Fruit fly (Drosophila melanogaster) whole organism, prepupa: Measurements from ENCODE around the gene Polr3G.

Experiments
- CG10631 ChIP-seq: fragments of 200-800 bp; sonication (Bioruptor generic); optimal IDR thresholded peaks from 2 replicates; lab custom pipeline; 2016; ENCODE audit warnings: missing biosample characterization, missing genetic modification characterization
- CG10669 ChIP-seq: fragments of 200-800 bp; sonication (Bioruptor generic); optimal IDR thresholded peaks from 3 replicates; lab custom pipeline; 2018; ENCODE audit warnings: missing biosample characterization, mild to moderate bottlenecking, missing genetic modification characterization, moderate library complexity
- CG11294 ChIP-seq: fragments of 200-800 bp; sonication (Bioruptor generic); IDR thresholded peaks from 2 replicates; pipeline ENCODE4 v1.3.6; 2022; ENCODE audit warnings: missing biosample characterization, missing genetic modification characterization
- CG15336 ChIP-seq: fragments of 200-800 bp; sonication (Bioruptor generic); IDR thresholded peaks from 2 replicates; pipeline ENCODE4 v1.3.6; 2022; ENCODE audit warnings: missing biosample characterization, missing genetic modification characterization
- CG16779 ChIP-seq: fragments of 200-800 bp; sonication (Bioruptor generic); optimal IDR thresholded peaks from 3 replicates; lab custom pipeline; 2017; ENCODE audit warnings: missing biosample characterization, mild to moderate bottlenecking, missing genetic modification characterization
- CG31627 ChIP-seq: fragments of 200-800 bp; sonication (Bioruptor generic); optimal IDR thresholded peaks from 3 replicates; lab custom pipeline; 2016; ENCODE audit warnings: missing biosample characterization, missing genetic modification characterization
- CG32006 ChIP-seq: fragments of 200-800 bp; sonication (Bioruptor generic); optimal IDR thresholded peaks from 3 replicates; lab custom pipeline; 2017; ENCODE audit warnings: missing biosample characterization, mild to moderate bottlenecking, missing genetic modification characterization
- CG4318 ChIP-seq: fragments of 200-800 bp; sonication (Bioruptor generic); optimal IDR thresholded peaks from 3 replicates; lab custom pipeline; 2017; ENCODE audit warnings: missing biosample characterization, mild to moderate bottlenecking, missing genetic modification characterization
- CG6276 ChIP-seq: fragments of 200-800 bp; sonication (Bioruptor generic); optimal IDR thresholded peaks from 2 replicates; lab custom pipeline; 2017; ENCODE audit warnings: missing biosample characterization, mild to moderate bottlenecking, missing genetic modification characterization
- CG6792 ChIP-seq: fragments of 200-800 bp; sonication (Bioruptor generic); optimal IDR thresholded peaks from 3 replicates; lab custom pipeline; 2016; ENCODE audit warnings: missing biosample characterization, missing genetic modification characterization
- CG6808 ChIP-seq: fragments of 200-800 bp; sonication (Bioruptor generic); optimal IDR thresholded peaks from 3 replicates; lab custom pipeline; 2017; ENCODE audit warnings: missing biosample characterization, missing genetic modification characterization, mild to moderate bottlenecking, moderate library complexity, missing genetic modification reagents
- CG7368 ChIP-seq: fragments of 200-800 bp; sonication (Bioruptor generic); optimal IDR thresholded peaks from 3 replicates; lab custom pipeline; 2016; ENCODE audit warnings: missing biosample characterization, missing genetic modification characterization
- CG8319 ChIP-seq: fragments of 200-800 bp; sonication (Bioruptor generic); optimal IDR thresholded peaks from 3 replicates; lab custom pipeline; 2016; ENCODE audit warnings: missing biosample characterization, missing genetic modification characterization
- CG8632 ChIP-seq: fragments of 200-800 bp; sonication (Bioruptor generic); optimal IDR thresholded peaks from 3 replicates; lab custom pipeline; 2016; ENCODE audit warnings: missing biosample characterization, missing genetic modification characterization
- CG9139 ChIP-seq: fragments of 200-800 bp; sonication (Bioruptor generic); optimal IDR thresholded peaks from 3 replicates; lab custom pipeline; 2017; ENCODE audit warnings: missing biosample characterization, mild to moderate bottlenecking, missing genetic modification characterization
- Eip75B ChIP-seq: fragments of 200-800 bp; sonication (Bioruptor generic); optimal IDR thresholded peaks from 3 replicates; lab custom pipeline; 2016; ENCODE audit warnings: missing biosample characterization, missing genetic modification characterization
- Eip78C ChIP-seq: fragments of 200-800 bp; sonication (Bioruptor generic); peaks from one replicate; lab custom pipeline; 2016; ENCODE audit warnings: missing biosample characterization, missing genetic modification characterization
- Eip93F ChIP-seq: fragments of 200-800 bp; sonication (Bioruptor generic); optimal IDR thresholded peaks from 2 replicates; lab custom pipeline; 2016; ENCODE audit warnings: missing biosample characterization, mild to moderate bottlenecking, missing genetic modification characterization
- Gug ChIP-seq: fragments of 200-800 bp; sonication (Bioruptor generic); IDR thresholded peaks from 2 replicates; pipeline ENCODE4 v1.3.6; 2022; ENCODE audit warnings: missing biosample characterization, missing genetic modification characterization
- Hr4 ChIP-seq: fragments of 200-800 bp; sonication (Bioruptor generic); optimal IDR thresholded peaks from 3 replicates; lab custom pipeline; 2016; ENCODE audit warnings: missing biosample characterization, missing genetic modification characterization
- Met ChIP-seq: fragments of 200-800 bp; sonication (Bioruptor generic); optimal IDR thresholded peaks from 3 replicates; lab custom pipeline; 2016; ENCODE audit warnings: missing biosample characterization, missing genetic modification characterization
- OdsH ChIP-seq: fragments of 200-800 bp; sonication (Bioruptor generic); optimal IDR thresholded peaks from 3 replicates; lab custom pipeline; 2016; ENCODE audit warnings: missing biosample characterization, missing genetic modification characterization
- Sox102F ChIP-seq: fragments of 200-800 bp; sonication (Bioruptor generic); optimal IDR thresholded peaks from 2 replicates; lab custom pipeline; 2016; ENCODE audit warnings: missing biosample characterization, mild to moderate bottlenecking, missing genetic modification characterization
- Sox15 ChIP-seq: fragments of 200-800 bp; sonication (Bioruptor generic); optimal IDR thresholded peaks from 3 replicates; lab custom pipeline; 2016; ENCODE audit warnings: missing biosample characterization, missing genetic modification characterization
- achi ChIP-seq: fragments of 200-800 bp; sonication (Bioruptor generic); optimal IDR thresholded peaks from 3 replicates; lab custom pipeline; 2016; ENCODE audit warnings: missing biosample characterization, missing genetic modification characterization
- cyc ChIP-seq: fragments of 200-800 bp; sonication (Bioruptor generic); optimal IDR thresholded peaks from 3 replicates; lab custom pipeline; 2016; ENCODE audit warnings: missing biosample characterization, missing genetic modification characterization
- dsx ChIP-seq: fragments of 200-800 bp; optimal IDR thresholded peaks from 3 replicates; lab custom pipeline; 2019; ENCODE audit warnings: missing biosample characterization, mild to moderate bottlenecking, missing genetic modification characterization, moderate library complexity; ENCODE audit not compliant: poor library complexity, severe bottlenecking
- eg ChIP-seq: fragments of 200-800 bp; sonication (Bioruptor generic); IDR thresholded peaks from 3 replicates; pipeline ENCODE4 v1.3.6; 2022; ENCODE audit warnings: missing biosample characterization, missing genetic modification characterization
- esn ChIP-seq: fragments of 200-800 bp; sonication (Bioruptor generic); optimal IDR thresholded peaks from 2 replicates; lab custom pipeline; 2016; ENCODE audit warnings: missing biosample characterization, mild to moderate bottlenecking, missing genetic modification characterization, moderate library complexity
- fkh ChIP-seq: fragments of 200-800 bp; sonication (Bioruptor generic); optimal IDR thresholded peaks from 3 replicates; lab custom pipeline; 2017; ENCODE audit warnings: missing biosample characterization, mild to moderate bottlenecking, missing genetic modification characterization, moderate library complexity
- lz ChIP-seq: fragments of 200-800 bp; sonication (Bioruptor generic); optimal IDR thresholded peaks from 3 replicates; lab custom pipeline; 2016; ENCODE audit warnings: missing biosample characterization, missing genetic modification characterization
- net ChIP-seq: fragments of 200-800 bp; sonication (Bioruptor generic); optimal IDR thresholded peaks from 3 replicates; lab custom pipeline; 2016; ENCODE audit warnings: missing biosample characterization, missing genetic modification characterization
- pdm3 ChIP-seq: fragments of 200-800 bp; sonication (Bioruptor generic); optimal IDR thresholded peaks from 3 replicates; lab custom pipeline; 2016; ENCODE audit warnings: missing biosample characterization, missing genetic modification characterization
- salr ChIP-seq, 2 experiments: fragments of 200-800 bp; sonication (Bioruptor generic); optimal IDR thresholded peaks; 3 replicates each; lab custom pipeline; 2016 to 2018; ENCODE audit warnings: missing biosample characterization in 2 of 2, missing genetic modification characterization in 2 of 2, mild to moderate bottlenecking in 1 of 2
- spab ChIP-seq: fragments of 200-800 bp; sonication (Bioruptor generic); optimal IDR thresholded peaks from 2 replicates; lab custom pipeline; 2017; ENCODE audit warnings: missing biosample characterization, mild to moderate bottlenecking, missing genetic modification characterization, missing genetic modification reagents
- ss ChIP-seq, 2 experiments: fragments of 200-800 bp; sonication (Bioruptor generic); optimal IDR thresholded peaks; 2 replicates in 1 of 2; 3 replicates in 1 of 2; lab custom pipeline; 2017 to 2018; ENCODE audit warnings: mild to moderate bottlenecking in 2 of 2, missing biosample characterization in 2 of 2, missing genetic modification characterization in 2 of 2, moderate library complexity in 1 of 2
- topi ChIP-seq: fragments of 200-800 bp; sonication (Bioruptor generic); optimal IDR thresholded peaks from 3 replicates; lab custom pipeline; 2016; ENCODE audit warnings: missing biosample characterization, missing genetic modification characterization

Gene Polr3G

DNA sequence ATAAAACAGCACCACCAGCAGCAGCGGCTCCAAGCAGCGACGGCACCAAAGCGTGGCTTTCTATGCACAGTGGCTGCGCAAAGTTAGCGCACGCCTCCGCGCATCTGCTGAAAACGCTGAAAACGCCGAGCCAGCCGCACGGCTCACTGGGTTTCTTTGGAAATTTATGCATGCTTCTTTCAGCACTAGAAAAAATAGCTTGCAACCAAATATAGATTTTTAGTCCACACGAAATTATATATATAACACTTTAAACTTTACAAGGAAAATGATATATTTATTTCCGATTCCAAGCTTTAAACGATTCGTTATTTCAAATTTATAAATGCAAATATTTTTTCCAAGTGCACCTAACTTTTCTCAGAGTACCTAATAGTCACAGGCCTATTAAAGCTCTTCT, 22.3 kb downstream of the Polr3G start (continued):
- no peak for TF ChIP-seq Gug
- TF ChIP-seq CG6808 (GFP tag; lab: Kevin White, UChicago): no peak
- TF ChIP-seq lz (GFP tag; lab: Kevin White, UChicago): no peak
- peak in 1 of 2 experiments; percentile 47 for TF ChIP-seq salr (GFP tag; optimal IDR thresholded peaks at IDR 0.05; lab: Kevin White, UChicago)
- no peak for TF ChIP-seq ss (GFP tag; optimal IDR thresholded peaks at IDR 0.05; lab: Kevin White, UChicago)
- no peak for TF ChIP-seq CG9139
- TF ChIP-seq CG16779 (tag; lab: Kevin White, UChicago): no peak
- peak; percentile 74 for TF ChIP-seq CG32006 (GFP tag; lab: Kevin White, UChicago)
- no peak for TF ChIP-seq Eip93F (GFP tag; lab: Kevin White, UChicago)
- no peak for TF ChIP-seq esn
- TF ChIP-seq CG4318: peak; percentile 41
- no peak for TF ChIP-seq CG7368 (GFP tag; lab: Kevin White, UChicago)
- no peak for TF ChIP-seq pdm3 (GFP tag; lab: Kevin White, UChicago)
- no peak for TF ChIP-seq Sox15
- TF ChIP-seq spab (GFP tag; lab: Kevin White, UChicago): no peak
- peak; percentile 57 for TF ChIP-seq Hr4 (GFP tag; lab: Kevin White, UChicago)
- no peak for TF ChIP-seq Sox102F
- no peak for TF ChIP-seq topi (GFP tag; lab: Kevin White, UChicago)
- no peak for TF ChIP-seq net (GFP tag; lab: Kevin White, UChicago)
- no peak for TF ChIP-seq CG6276 (GFP tag; lab: Kevin White, UChicago)
- TF ChIP-seq CG8632 (GFP tag; lab: Kevin White, UChicago): no peak
- peak; percentile 33 for TF ChIP-seq OdsH (GFP tag; lab: Kevin White, UChicago)
- TF ChIP-seq achi (GFP tag; lab: Kevin White, UChicago): peak; percentile 33
- no peak for TF ChIP-seq eg (GFP tag; lab: Robert Waterston, UW)
- no peak for TF ChIP-seq CG8319
- TF ChIP-seq CG10631 (GFP tag; lab: Kevin White, UChicago): no peak
- peak; percentile 66 for TF ChIP-seq CG15336 (GFP tag; lab: Robert Waterston, UW)
- no peak for TF ChIP-seq CG11294 (GFP tag; lab: Robert Waterston, UW)
- TF ChIP-seq fkh (GFP tag; lab: Kevin White, UChicago): no peak
- no peak for TF ChIP-seq CG10669 (GFP tag; lab: Kevin White, UChicago)

DNA sequence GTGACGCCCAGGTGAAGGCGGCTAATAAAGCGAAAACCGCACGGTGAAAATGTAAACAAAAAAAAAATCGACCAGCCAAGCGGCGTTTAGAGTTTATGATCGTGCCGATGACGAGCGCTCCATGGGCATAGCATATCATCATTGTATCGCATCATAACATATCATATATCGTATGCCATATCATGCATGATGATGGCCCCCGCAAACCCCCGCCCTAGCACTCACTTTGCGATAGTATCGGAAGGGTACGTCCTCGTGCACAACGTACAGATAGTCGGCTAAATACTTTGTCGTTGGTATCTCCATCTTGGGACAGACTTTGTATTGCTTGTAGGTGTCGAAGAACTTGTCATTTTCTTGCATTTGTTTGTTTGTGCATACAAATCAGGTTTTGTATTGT, 23.7 kb downstream of the Polr3G start:
- TF ChIP-seq Eip78C (GFP tag; lab: Kevin White, UChicago) (no peak), Sox102F (no peak), cyc (GFP tag; lab: Kevin White, UChicago) (no peak), dsx (GFP tag; lab: Kevin White, UChicago) (peak; percentile 80), Met (GFP tag; lab: Kevin White, UChicago) (no peak), esn (no peak)

DNA sequence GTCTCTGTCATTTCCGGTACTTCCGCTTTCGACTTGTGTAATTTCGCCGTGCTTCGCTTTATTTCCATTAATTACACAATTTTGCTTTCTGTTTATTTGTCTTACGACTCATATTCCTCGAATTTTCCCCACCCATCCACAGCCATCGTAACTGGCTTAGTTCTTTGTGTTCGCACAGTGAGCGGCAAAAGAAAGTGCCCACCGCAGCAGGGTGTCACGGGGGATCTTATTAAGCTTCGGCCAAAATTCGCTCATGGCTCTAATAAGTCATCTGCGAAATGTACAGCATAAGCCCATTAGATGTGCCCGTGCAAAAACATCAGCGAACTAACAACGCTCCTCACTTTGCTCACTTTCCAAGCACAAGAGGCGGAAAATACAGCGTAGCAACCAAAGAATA, 24.5 kb downstream of the Polr3G start:
- no peak for TF ChIP-seq CG31627 (GFP tag; lab: Kevin White, UChicago)
- TF ChIP-seq CG32006 (GFP tag; lab: Kevin White, UChicago): no peak
- TF ChIP-seq OdsH (GFP tag; lab: Kevin White, UChicago): no peak
- no peak for TF ChIP-seq Met (GFP tag; lab: Kevin White, UChicago)
- TF ChIP-seq CG16779 (tag; lab: Kevin White, UChicago): no peak
- no peak for TF ChIP-seq pdm3 (GFP tag; lab: Kevin White, UChicago)
- TF ChIP-seq CG10631 (GFP tag; lab: Kevin White, UChicago): no peak
- TF ChIP-seq ss (GFP tag; optimal IDR thresholded peaks at IDR 0.05; lab: Kevin White, UChicago): no peak
- TF ChIP-seq CG6792 (GFP tag; lab: Kevin White, UChicago): no peak
- no peak for TF ChIP-seq Eip75B (GFP tag; lab: Kevin White, UChicago)
- TF ChIP-seq, all 60 proteins: peak for 0
